Worm (Caenorhabditis elegans) whole organism, L2 larva: ENCODE data around the gene sft-4.

ENCODE experiments used
- C34F6.9 ChIP-seq: fragments of 150-350 bp; optimal IDR thresholded peaks from 2 replicates; lab custom pipeline; 2014; ENCODE audit warnings: missing biosample characterization, missing genetic modification characterization
- F13H6.1 ChIP-seq: sonication (generic microtip); optimal IDR thresholded peaks from 2 replicates; lab custom pipeline; 2016; ENCODE audit warnings: missing genetic modification characterization, missing compliant biosample characterization
- R02D3.7 ChIP-seq: fragments of 150-350 bp; optimal IDR thresholded peaks from 2 replicates; lab custom pipeline; 2014; ENCODE audit warnings: missing biosample characterization, missing genetic modification characterization
- Y55F3AM.14 ChIP-seq: fragments of 200-800 bp; sonication (Bioruptor generic); optimal IDR thresholded peaks from 2 replicates; lab custom pipeline; 2018; ENCODE audit warnings: mild to moderate bottlenecking, missing genetic modification characterization, missing compliant biosample characterization
- ZK546.5 ChIP-seq: sonication (generic microtip); optimal IDR thresholded peaks from 2 replicates; lab custom pipeline; 2017; ENCODE audit warnings: missing biosample characterization, missing genetic modification characterization
- aly-2 ChIP-seq: fragments of 150-350 bp; optimal IDR thresholded peaks from 2 replicates; lab custom pipeline; 2014; ENCODE audit warnings: missing biosample characterization, missing genetic modification characterization
- blmp-1 ChIP-seq: sonication (generic microtip); optimal IDR thresholded peaks from 2 replicates; lab custom pipeline; 2017; ENCODE audit warnings: missing genetic modification characterization, mild to moderate bottlenecking, missing compliant biosample characterization, antibody characterized with exemption, moderate library complexity; ENCODE audit not compliant: insufficient read depth
- ceh-16 ChIP-seq: fragments of 150-350 bp; optimal IDR thresholded peaks from 2 replicates; lab custom pipeline; 2014; ENCODE audit warnings: missing biosample characterization, missing genetic modification characterization
- ceh-82 ChIP-seq: fragments of 150-350 bp; optimal IDR thresholded peaks from 2 replicates; lab custom pipeline; 2014; ENCODE audit warnings: missing biosample characterization, missing genetic modification characterization
- crh-2 ChIP-seq: sonication (generic microtip); optimal IDR thresholded peaks from 2 replicates; lab custom pipeline; 2017; ENCODE audit warnings: missing biosample characterization, missing genetic modification characterization
- dmd-4 ChIP-seq: sonication (generic microtip); optimal IDR thresholded peaks from 2 replicates; lab custom pipeline; 2017; ENCODE audit warnings: missing biosample characterization, missing genetic modification characterization
- egl-27 ChIP-seq: sonication (generic microtip); optimal IDR thresholded peaks from 3 replicates; lab custom pipeline; 2017; ENCODE audit warnings: missing biosample characterization, missing genetic modification reagents, missing genetic modification characterization
- elt-1 ChIP-seq: fragments of 150-350 bp; optimal IDR thresholded peaks from 2 replicates; lab custom pipeline; 2014; ENCODE audit warnings: missing biosample characterization, missing genetic modification characterization
- elt-3 ChIP-seq: sonication (generic microtip); optimal IDR thresholded peaks from 2 replicates; lab custom pipeline; 2017; ENCODE audit warnings: missing biosample characterization, missing genetic modification characterization
- fos-1 ChIP-seq: fragments of 150-350 bp; optimal IDR thresholded peaks from 2 replicates; lab custom pipeline; 2014; ENCODE audit warnings: missing biosample characterization, missing genetic modification characterization
- lin-11 ChIP-seq: fragments of 150-350 bp; sonication (generic microtip); optimal IDR thresholded peaks from 2 replicates; lab custom pipeline; 2014; ENCODE audit warnings: missing biosample characterization, missing genetic modification characterization, inconsistent platforms, mixed read lengths
- lin-13 ChIP-seq: fragments of 150-350 bp; optimal IDR thresholded peaks from 2 replicates; lab custom pipeline; 2014; ENCODE audit warnings: missing biosample characterization, missing genetic modification reagents, missing genetic modification characterization
- lsy-2 ChIP-seq, 2 experiments: fragments of 150-350 bp in 1 of 2; sonication (generic microtip) in 1 of 2; optimal IDR thresholded peaks; 2 replicates each; lab custom pipeline; 2014 to 2017; ENCODE audit warnings: missing biosample characterization in 2 of 2, missing genetic modification characterization in 2 of 2
- mab-5 ChIP-seq: fragments of 150-350 bp; optimal IDR thresholded peaks from 2 replicates; lab custom pipeline; 2014; ENCODE audit warnings: missing biosample characterization, missing genetic modification characterization
- mbf-1 ChIP-seq: sonication (generic microtip); optimal IDR thresholded peaks from 2 replicates; lab custom pipeline; 2017; ENCODE audit warnings: missing biosample characterization, missing genetic modification characterization
- mdl-1 ChIP-seq, 2 experiments: fragments of 150-350 bp in 1 of 2; sonication (generic microtip) in 1 of 2; optimal IDR thresholded peaks; 2 replicates each; lab custom pipeline; 2017; ENCODE audit warnings: missing biosample characterization in 2 of 2, missing genetic modification characterization in 2 of 2
- nhr-11 ChIP-seq: fragments of 150-350 bp; optimal IDR thresholded peaks from 2 replicates; lab custom pipeline; 2014; ENCODE audit warnings: missing biosample characterization, missing genetic modification characterization
- nhr-129 ChIP-seq: fragments of 150-350 bp; optimal IDR thresholded peaks from 2 replicates; lab custom pipeline; 2014; ENCODE audit warnings: missing biosample characterization, missing genetic modification characterization
- nhr-21 ChIP-seq: fragments of 150-350 bp; optimal IDR thresholded peaks from 2 replicates; lab custom pipeline; 2014; ENCODE audit warnings: missing biosample characterization, missing genetic modification characterization
- nhr-23 ChIP-seq: fragments of 150-350 bp; optimal IDR thresholded peaks from 2 replicates; lab custom pipeline; 2014; ENCODE audit warnings: missing biosample characterization, missing genetic modification reagents, missing genetic modification characterization
- nhr-237 ChIP-seq: fragments of 150-350 bp; optimal IDR thresholded peaks from 2 replicates; lab custom pipeline; 2014; ENCODE audit warnings: missing biosample characterization, missing genetic modification characterization
- nhr-25 ChIP-seq: fragments of 150-350 bp; sonication (generic microtip); optimal IDR thresholded peaks from 3 replicates; lab custom pipeline; 2014; ENCODE audit warnings: missing biosample characterization, missing genetic modification characterization
- nhr-6 ChIP-seq: fragments of 150-350 bp; optimal IDR thresholded peaks from 2 replicates; lab custom pipeline; 2014; ENCODE audit warnings: missing biosample characterization, missing genetic modification characterization
- nhr-77 ChIP-seq: fragments of 150-350 bp; optimal IDR thresholded peaks from 2 replicates; lab custom pipeline; 2014; ENCODE audit warnings: missing biosample characterization, missing genetic modification characterization
- peb-1 ChIP-seq: fragments of 150-350 bp; optimal IDR thresholded peaks from 2 replicates; lab custom pipeline; 2014; ENCODE audit warnings: missing biosample characterization, missing genetic modification characterization
- sem-4 ChIP-seq: fragments of 150-350 bp; optimal IDR thresholded peaks from 2 replicates; lab custom pipeline; 2014; ENCODE audit warnings: missing biosample characterization, missing genetic modification reagents, missing genetic modification characterization
- skn-1 ChIP-seq: sonication (generic microtip); optimal IDR thresholded peaks from 2 replicates; lab custom pipeline; 2017; ENCODE audit warnings: missing biosample characterization, missing genetic modification characterization
- sma-3 ChIP-seq: sonication (generic microtip); optimal IDR thresholded peaks from 2 replicates; lab custom pipeline; 2016; ENCODE audit warnings: missing genetic modification reagents, missing genetic modification characterization, missing compliant biosample characterization
- sma-9 ChIP-seq, 2 experiments: fragments of 150-350 bp in 1 of 2; sonication (generic microtip) in 1 of 2; optimal IDR thresholded peaks; 2 replicates each; lab custom pipeline; 2014 to 2016; ENCODE audit warnings: missing genetic modification characterization in 2 of 2, mild to moderate bottlenecking in 1 of 2, missing biosample characterization in 1 of 2, missing compliant biosample characterization in 1 of 2, missing genetic modification reagents in 1 of 2, moderate library complexity in 1 of 2
- snpc-4 ChIP-seq: fragments of 150-350 bp; optimal IDR thresholded peaks from 2 replicates; lab custom pipeline; 2014; ENCODE audit warnings: missing biosample characterization, missing genetic modification characterization
- unc-55 ChIP-seq: fragments of 150-350 bp; sonication (generic microtip); optimal IDR thresholded peaks from 3 replicates; lab custom pipeline; 2014; ENCODE audit warnings: missing biosample characterization, missing genetic modification reagents, missing genetic modification characterization
- ztf-1 ChIP-seq: fragments of 200-800 bp; sonication (Bioruptor generic); conservative IDR thresholded peaks from 2 replicates; pipeline ENCODE4 v1.3.6; 2022; ENCODE audit warnings: missing genetic modification characterization, missing compliant biosample characterization
- ztf-11 ChIP-seq: sonication (generic microtip); optimal IDR thresholded peaks from 2 replicates; lab custom pipeline; 2017; ENCODE audit warnings: missing biosample characterization, missing genetic modification characterization
- ztf-4 ChIP-seq: fragments of 150-350 bp; optimal IDR thresholded peaks from 2 replicates; lab custom pipeline; 2014; ENCODE audit warnings: missing biosample characterization, missing genetic modification characterization

sft-4 gene

ce11 chrX:5810677-5811076 lies 30.2 kb upstream of the sft-4 start:
- no peak for TF ChIP-seq R02D3.7 (tag; lab: Kevin White, UChicago)
- TF ChIP-seq nhr-23 (tag; lab: Kevin White, UChicago), result no peak
- TF ChIP-seq blmp-1 (tag; lab: Kevin White, UChicago), result peak; percentile 54
- TF ChIP-seq fos-1 (tag; lab: Kevin White, UChicago), result peak; percentile 29
- peak; percentile 6 for TF ChIP-seq lin-13 (GFP tag; lab: Kevin White, UChicago)
- no peak for TF ChIP-seq ztf-1 (GFP tag; lab: Robert Waterston, UW)
- no peak for TF ChIP-seq mdl-1 (tag; optimal IDR thresholded peaks at IDR 0.05; lab: Kevin White, UChicago)
- peak; percentile 44 for TF ChIP-seq sma-9 (GFP tag; optimal IDR thresholded peaks at IDR 0.05; lab: Kevin White, UChicago)
- TF ChIP-seq sma-9 (tag; optimal IDR thresholded peaks at IDR 0.05; lab: Kevin White, UChicago), result no peak
- TF ChIP-seq nhr-77, result no peak
- peak; percentile 48 for TF ChIP-seq ceh-16 (tag; lab: Kevin White, UChicago)
- peak; percentile 46 for TF ChIP-seq egl-27 (tag; lab: Kevin White, UChicago)
- TF ChIP-seq sma-3 (GFP tag; lab: Kevin White, UChicago), result peak; percentile 44
- no peak for TF ChIP-seq nhr-237 (tag; lab: Kevin White, UChicago)
- peak in 1 of 2 experiments; percentile 14 for TF ChIP-seq lsy-2 (tag; optimal IDR thresholded peaks at IDR 0.05; lab: Kevin White, UChicago)
- peak; percentile 8 for TF ChIP-seq nhr-21 (tag; lab: Kevin White, UChicago)
- TF ChIP-seq lin-11 (tag; lab: Kevin White, UChicago), result no peak
- peak; percentile 38 for TF ChIP-seq crh-2 (tag; lab: Kevin White, UChicago)
- peak; percentile 86 for TF ChIP-seq nhr-25

DNA sequence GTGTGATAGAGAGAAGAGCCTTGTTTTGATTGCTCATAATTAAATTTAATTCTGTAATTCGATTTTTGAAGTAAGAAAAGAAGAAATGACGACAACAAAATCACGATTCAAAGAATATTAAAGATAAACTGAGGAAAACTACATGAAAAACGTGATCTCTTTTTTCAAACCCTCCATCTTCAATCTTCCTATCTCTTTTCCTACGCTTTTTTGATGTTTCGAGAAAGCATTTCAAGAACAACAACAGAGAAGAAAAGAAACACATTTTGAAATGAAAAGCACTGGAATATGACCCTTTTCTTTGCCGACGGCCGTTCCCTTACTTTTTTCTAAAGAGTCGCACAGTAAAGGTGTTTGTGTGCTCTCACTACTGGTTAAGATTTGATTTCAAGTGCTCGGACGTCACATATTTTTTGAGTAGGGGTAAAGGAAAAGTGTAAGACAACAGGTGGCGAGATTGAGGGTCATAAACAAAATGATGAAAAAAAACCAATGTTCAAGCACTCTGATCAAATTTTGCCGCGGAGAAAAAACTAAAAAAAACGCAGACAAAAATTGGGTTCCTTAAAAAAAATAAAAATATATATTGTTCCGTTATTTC lies 25.4 kb upstream of the sft-4 start, which contains the start of gene F13D11.3:
F13D11.3 (minus strand) TSS at position 51 of the 601 bp plus-strand sequence.
- TF ChIP-seq mab-5 (tag; lab: Kevin White, UChicago), result peak; percentile 4
- TF ChIP-seq nhr-6 (tag; lab: Kevin White, UChicago), result no peak
- peak; percentile 52 for TF ChIP-seq F13H6.1 (tag; lab: Kevin White, UChicago)

DNA sequence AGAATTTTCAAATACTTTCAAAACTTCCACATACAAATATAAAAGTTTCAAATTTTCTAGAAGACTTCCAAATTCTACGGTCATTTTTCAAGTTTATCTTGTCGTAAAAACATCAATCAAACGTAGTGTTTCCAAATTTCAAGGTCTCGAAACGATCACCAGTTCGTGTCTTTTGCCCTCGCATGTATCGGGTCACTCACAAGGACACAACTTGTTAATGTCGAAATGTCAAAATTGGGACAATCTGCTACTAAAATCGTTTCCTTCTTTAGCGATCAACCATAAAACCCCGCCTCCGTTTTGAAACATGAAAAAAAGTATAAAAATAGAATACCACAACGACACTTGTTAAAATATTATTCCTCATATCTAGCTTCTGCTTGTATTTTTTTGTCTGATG lies 23.0 kb upstream of the sft-4 start:
- TF ChIP-seq nhr-25 (peak; percentile 90), blmp-1 (tag; lab: Kevin White, UChicago) (no peak), skn-1 (tag; lab: Kevin White, UChicago) (no peak), nhr-6 (tag; lab: Kevin White, UChicago) (peak; percentile 25), F13H6.1 (tag; lab: Kevin White, UChicago) (peak; percentile 19), ceh-16 (tag; lab: Kevin White, UChicago) (peak; percentile 32), sem-4 (tag; lab: Kevin White, UChicago) (peak; percentile 5), fos-1 (tag; lab: Kevin White, UChicago) (no peak), C34F6.9 (peak; percentile 11)

- TF ChIP-seq sma-3 (GFP tag; lab: Kevin White, UChicago), result no peak
- no peak for TF ChIP-seq nhr-21 (tag; lab: Kevin White, UChicago)
- TF ChIP-seq dmd-4 (tag; lab: Kevin White, UChicago), result no peak
- TF ChIP-seq aly-2, result no peak
- no peak for TF ChIP-seq ceh-82 (tag; lab: Kevin White, UChicago)
- TF ChIP-seq unc-55 (GFP tag; lab: Kevin White, UChicago), result no peak
- TF ChIP-seq C34F6.9, result no peak
- no peak for TF ChIP-seq lin-13 (GFP tag; lab: Kevin White, UChicago)
- TF ChIP-seq lin-11 (tag; lab: Kevin White, UChicago), result no peak
- TF ChIP-seq elt-3, result no peak
- no peak for TF ChIP-seq snpc-4
- no peak for TF ChIP-seq elt-1 (tag; lab: Kevin White, UChicago)
- TF ChIP-seq skn-1 (tag; lab: Kevin White, UChicago), result no peak
- TF ChIP-seq F13H6.1 (tag; lab: Kevin White, UChicago), result no peak
- no peak for TF ChIP-seq nhr-129 (tag; lab: Kevin White, UChicago)
These were observed 22.1 kb upstream of the sft-4 start for ce11 chrX:5802582-5802981.

- TF ChIP-seq egl-27 (tag; lab: Kevin White, UChicago), result peak; percentile 92
- TF ChIP-seq nhr-6 (tag; lab: Kevin White, UChicago), result peak; percentile 75
- peak; percentile 60 for TF ChIP-seq ztf-11 (tag; lab: Kevin White, UChicago)
- TF ChIP-seq mdl-1 (tag; optimal IDR thresholded peaks at IDR 0.05; lab: Kevin White, UChicago), result peak; percentile 15 to 75
- TF ChIP-seq ceh-82 (tag; lab: Kevin White, UChicago), result peak; percentile 72
- TF ChIP-seq R02D3.7 (tag; lab: Kevin White, UChicago), result no peak
- peak; percentile 47 for TF ChIP-seq skn-1 (tag; lab: Kevin White, UChicago)
- no peak for TF ChIP-seq elt-1 (tag; lab: Kevin White, UChicago)
- TF ChIP-seq sma-9 (GFP tag; optimal IDR thresholded peaks at IDR 0.05; lab: Kevin White, UChicago), result peak; percentile 89
- no peak for TF ChIP-seq sma-9 (tag; optimal IDR thresholded peaks at IDR 0.05; lab: Kevin White, UChicago)
- no peak for TF ChIP-seq nhr-77
- TF ChIP-seq dmd-4 (tag; lab: Kevin White, UChicago), result no peak
- TF ChIP-seq lsy-2 (tag; optimal IDR thresholded peaks at IDR 0.05; lab: Kevin White, UChicago), result peak; percentile 75 to 87
- no peak for TF ChIP-seq aly-2
- peak; percentile 22 for TF ChIP-seq lin-11 (tag; lab: Kevin White, UChicago)
- TF ChIP-seq blmp-1 (tag; lab: Kevin White, UChicago), result peak; percentile 33
- TF ChIP-seq elt-3, result no peak
- TF ChIP-seq ceh-16 (tag; lab: Kevin White, UChicago), result peak; percentile 70
- no peak for TF ChIP-seq mbf-1 (tag; lab: Kevin White, UChicago)
- peak; percentile 90 for TF ChIP-seq ztf-4 (tag; lab: Kevin White, UChicago)
- no peak for TF ChIP-seq peb-1 (tag; lab: Kevin White, UChicago)
- TF ChIP-seq nhr-11 (tag; lab: Kevin White, UChicago), result peak; percentile 49
- peak; percentile 66 for TF ChIP-seq fos-1 (tag; lab: Kevin White, UChicago)
- peak; percentile 83 for TF ChIP-seq Y55F3AM.14 (GFP tag; lab: Kevin White, UChicago)
- no peak for TF ChIP-seq ZK546.5
These were observed 20.7 kb upstream of the sft-4 start for ce11 chrX:5801156-5801592.
